Fruit fly (Drosophila melanogaster): Measurements from ENCODE around the gene crn.

DNA sequence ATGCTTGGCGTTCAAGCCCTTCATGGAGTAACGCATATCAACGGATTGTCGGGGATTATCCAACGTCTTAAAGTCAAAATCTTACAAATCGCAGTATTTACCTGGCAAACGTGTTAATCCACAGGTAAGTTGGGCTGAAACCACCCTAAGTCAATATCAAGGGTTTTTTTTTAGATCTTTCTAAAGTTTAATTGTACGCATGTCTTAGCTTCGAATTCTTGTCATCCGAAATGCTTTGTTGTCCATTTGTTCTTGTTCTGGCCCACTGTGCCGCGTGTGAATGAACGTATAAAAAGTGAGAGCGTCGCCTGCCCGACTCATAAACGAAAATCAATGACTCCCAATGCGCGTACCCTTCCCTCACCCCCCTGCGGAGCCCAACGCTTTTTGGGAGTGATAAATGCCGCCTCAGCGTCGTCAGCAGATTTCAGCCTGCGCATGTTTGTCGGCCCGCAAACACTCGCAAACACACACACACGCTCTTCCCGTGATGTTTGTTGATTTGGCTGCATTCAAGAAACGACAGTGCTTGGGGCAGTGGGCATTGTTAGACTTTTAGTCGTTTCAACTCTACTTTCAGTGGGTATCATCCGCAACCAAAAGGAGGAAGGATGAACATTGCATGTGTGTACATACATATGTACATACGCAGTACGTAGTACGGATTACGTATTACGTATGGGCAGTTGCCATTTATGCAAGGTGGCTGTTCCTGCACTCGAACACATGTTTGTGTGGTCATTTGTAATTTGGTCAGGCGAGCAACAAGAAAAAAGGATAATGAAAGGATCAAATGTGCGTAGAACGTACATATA is 46.7 kb upstream of the crn start:
- TF ChIP-seq CG8478 (optimal IDR thresholded peaks at IDR 0.05) = no peak
- no peak for TF ChIP-seq CTCF (optimal IDR thresholded peaks at IDR 0.05)

Data from S2 (cell line).